Worm (Caenorhabditis elegans) whole organism, L1 larva: ENCODE data around the gene nhr-17.
A peak's percentile ranks its signal among the peaks of the same experiment; 100 is the strongest.

Experiments used
- C04F5.9 ChIP-seq: sonication (generic microtip); optimal IDR thresholded peaks from 2 replicates; lab custom pipeline; 2016; ENCODE audit warnings: missing genetic modification characterization, missing compliant biosample characterization
- C34B4.2 ChIP-seq: sonication (generic microtip); optimal IDR thresholded peaks from 2 replicates; lab custom pipeline; 2017; ENCODE audit warnings: mild to moderate bottlenecking, missing genetic modification characterization, missing compliant biosample characterization
- F16B12.6 ChIP-seq: fragments of 150-350 bp; optimal IDR thresholded peaks from 2 replicates; lab custom pipeline; 2014; ENCODE audit warnings: missing biosample characterization, missing genetic modification characterization
- ama-1 ChIP-seq: fragments of 150-350 bp; optimal IDR thresholded peaks from 2 replicates; lab custom pipeline; 2014
- blmp-1 ChIP-seq: fragments of 150-350 bp; optimal IDR thresholded peaks from 2 replicates; lab custom pipeline; 2014; ENCODE audit warnings: missing biosample characterization, missing genetic modification characterization
- ceh-8 ChIP-seq: fragments of 200-800 bp; sonication (Bioruptor generic); optimal IDR thresholded peaks from 2 replicates; lab custom pipeline; 2018; ENCODE audit warnings: mild to moderate bottlenecking, missing genetic modification characterization, moderate library complexity, missing compliant biosample characterization
- ceh-88 ChIP-seq: fragments of 200-800 bp; sonication (Bioruptor generic); IDR thresholded peaks from 2 replicates; pipeline ENCODE4 v1.3.6; 2022; ENCODE audit warnings: missing genetic modification characterization, missing compliant biosample characterization
- dsc-1 ChIP-seq: sonication (generic microtip); optimal IDR thresholded peaks from 2 replicates; lab custom pipeline; 2016; ENCODE audit warnings: mild to moderate bottlenecking, missing genetic modification characterization, missing compliant biosample characterization
- efl-3 ChIP-seq: fragments of 200-800 bp; sonication (Bioruptor generic); optimal IDR thresholded peaks from 2 replicates; lab custom pipeline; 2018; ENCODE audit warnings: mild to moderate bottlenecking, missing genetic modification characterization, missing compliant biosample characterization
- egl-27 ChIP-seq, 2 experiments: fragments of 150-350 bp in 1 of 2; sonication (generic microtip); optimal IDR thresholded peaks; 3 replicates each; lab custom pipeline; 2017 to 2018; ENCODE audit warnings: missing biosample characterization in 2 of 2, missing genetic modification characterization in 2 of 2, missing genetic modification reagents in 2 of 2
- elt-2 ChIP-seq: sonication (generic microtip); optimal IDR thresholded peaks from 2 replicates; lab custom pipeline; 2016; ENCODE audit warnings: missing genetic modification characterization, mild to moderate bottlenecking, inconsistent platforms, missing compliant biosample characterization, missing genetic modification reagents
- elt-3 ChIP-seq, 6 experiments: fragments of 150-350 bp in 1 of 6; sonication (generic microtip); optimal IDR thresholded peaks; 2 replicates each; lab custom pipeline; 2017 to 2018; ENCODE audit warnings: missing biosample characterization in 6 of 6, missing genetic modification characterization in 6 of 6, inconsistent platforms in 1 of 6
- fkh-4 ChIP-seq: sonication (generic microtip); optimal IDR thresholded peaks from 2 replicates; lab custom pipeline; 2016; ENCODE audit warnings: missing compliant biosample characterization, missing genetic modification characterization, borderline replicate concordance
- fkh-8 ChIP-seq: sonication (generic microtip); optimal IDR thresholded peaks from 2 replicates; lab custom pipeline; 2016; ENCODE audit warnings: mild to moderate bottlenecking, missing genetic modification characterization, missing compliant biosample characterization
- hlh-4 ChIP-seq: sonication (generic microtip); optimal IDR thresholded peaks from 2 replicates; lab custom pipeline; 2016; ENCODE audit warnings: mild to moderate bottlenecking, missing genetic modification characterization, missing compliant biosample characterization
- hpl-2 ChIP-seq: fragments of 150-350 bp; optimal IDR thresholded peaks from 2 replicates; lab custom pipeline; 2014; ENCODE audit warnings: missing biosample characterization, missing genetic modification reagents, missing genetic modification characterization
- irx-1 ChIP-seq: sonication (generic microtip); optimal IDR thresholded peaks from 2 replicates; lab custom pipeline; 2016; ENCODE audit warnings: missing genetic modification characterization, missing compliant biosample characterization
- jun-1 ChIP-seq: fragments of 150-350 bp; optimal IDR thresholded peaks from 2 replicates; lab custom pipeline; 2014; ENCODE audit warnings: missing biosample characterization, missing genetic modification reagents, missing genetic modification characterization
- lin-14 ChIP-seq: fragments of 200-800 bp; sonication (Bioruptor generic); optimal IDR thresholded peaks from 2 replicates; lab custom pipeline; 2018; ENCODE audit warnings: mild to moderate bottlenecking, missing genetic modification characterization, moderate library complexity, missing compliant biosample characterization
- lin-15B ChIP-seq: fragments of 150-350 bp; sonication (generic microtip); optimal IDR thresholded peaks from 3 replicates; lab custom pipeline; 2014; ENCODE audit warnings: missing biosample characterization, missing genetic modification characterization
- lin-35 ChIP-seq, 2 experiments: fragments of 150-350 bp; optimal IDR thresholded peaks; 2 replicates each; lab custom pipeline; 2014; ENCODE audit warnings: missing biosample characterization in 2 of 2, missing genetic modification characterization in 2 of 2, missing genetic modification reagents in 2 of 2
- lin-39 ChIP-seq: fragments of 150-350 bp; optimal IDR thresholded peaks from 2 replicates; lab custom pipeline; 2014; ENCODE audit warnings: missing biosample characterization, missing genetic modification reagents, missing genetic modification characterization
- lsy-2 ChIP-seq, 2 experiments: fragments of 150-350 bp; optimal IDR thresholded peaks; 2 replicates each; lab custom pipeline; 2014; ENCODE audit warnings: missing biosample characterization in 2 of 2, missing genetic modification characterization in 2 of 2
- mab-9 ChIP-seq: fragments of 200-800 bp; sonication (Bioruptor generic); IDR thresholded peaks from 2 replicates; pipeline ENCODE4 v1.3.6; 2022; ENCODE audit warnings: missing genetic modification reagents, missing genetic modification characterization, missing compliant biosample characterization
- mdl-1 ChIP-seq, 2 experiments: fragments of 150-350 bp; optimal IDR thresholded peaks; 2 replicates each; lab custom pipeline; 2014 to 2017; ENCODE audit warnings: missing biosample characterization in 2 of 2, missing genetic modification characterization in 2 of 2, inconsistent platforms in 1 of 2
- mep-1 ChIP-seq: fragments of 150-350 bp; optimal IDR thresholded peaks from 2 replicates; lab custom pipeline; 2014; ENCODE audit warnings: missing biosample characterization, missing genetic modification characterization
- nhr-19 ChIP-seq: fragments of 200-800 bp; sonication (Bioruptor generic); conservative IDR thresholded peaks from 2 replicates; pipeline ENCODE4 v1.3.6; 2022; ENCODE audit warnings: missing genetic modification characterization, missing compliant biosample characterization
- nhr-20 ChIP-seq: sonication (generic microtip); optimal IDR thresholded peaks from 2 replicates; lab custom pipeline; 2016; ENCODE audit warnings: mild to moderate bottlenecking, missing genetic modification characterization, missing compliant biosample characterization
- nhr-237 ChIP-seq: fragments of 150-350 bp; optimal IDR thresholded peaks from 2 replicates; lab custom pipeline; 2014; ENCODE audit warnings: missing biosample characterization, missing genetic modification characterization
- nhr-47 ChIP-seq: sonication (generic microtip); optimal IDR thresholded peaks from 2 replicates; lab custom pipeline; 2016; ENCODE audit warnings: mild to moderate bottlenecking, missing genetic modification characterization, moderate library complexity, missing compliant biosample characterization
- nhr-71 ChIP-seq: sonication (generic microtip); optimal IDR thresholded peaks from 2 replicates; lab custom pipeline; 2016; ENCODE audit warnings: mild to moderate bottlenecking, missing genetic modification characterization, moderate library complexity, missing compliant biosample characterization
- nhr-90 ChIP-seq: sonication (generic microtip); optimal IDR thresholded peaks from 2 replicates; lab custom pipeline; 2016; ENCODE audit warnings: mild to moderate bottlenecking, missing genetic modification characterization, missing compliant biosample characterization; ENCODE audit not compliant: poor library complexity
- pqm-1 ChIP-seq: sonication (generic microtip); optimal IDR thresholded peaks from 3 replicates; lab custom pipeline; 2017; ENCODE audit warnings: missing biosample characterization, missing genetic modification characterization
- rnt-1 ChIP-seq: sonication (generic microtip); optimal IDR thresholded peaks from 2 replicates; lab custom pipeline; 2016; ENCODE audit warnings: mild to moderate bottlenecking, missing genetic modification characterization, moderate library complexity, missing compliant biosample characterization
- snu-23 ChIP-seq: sonication (generic microtip); optimal IDR thresholded peaks from 2 replicates; lab custom pipeline; 2016; ENCODE audit warnings: missing genetic modification characterization, missing compliant biosample characterization
- sox-4 ChIP-seq: sonication (generic microtip); optimal IDR thresholded peaks from 2 replicates; lab custom pipeline; 2016; ENCODE audit warnings: missing genetic modification characterization, missing compliant biosample characterization
- sup-37 ChIP-seq: fragments of 200-800 bp; sonication (Bioruptor generic); optimal IDR thresholded peaks from 2 replicates; lab custom pipeline; 2018; ENCODE audit warnings: mild to moderate bottlenecking, missing genetic modification characterization, missing compliant biosample characterization
- swsn-7 ChIP-seq: sonication (generic microtip); optimal IDR thresholded peaks from 2 replicates; lab custom pipeline; 2016; ENCODE audit warnings: missing genetic modification characterization, missing compliant biosample characterization
- tlp-1 ChIP-seq: fragments of 150-350 bp; optimal IDR thresholded peaks from 2 replicates; lab custom pipeline; 2014; ENCODE audit warnings: missing biosample characterization, missing genetic modification characterization
- unc-130 ChIP-seq: fragments of 150-350 bp; optimal IDR thresholded peaks from 2 replicates; lab custom pipeline; 2017; ENCODE audit warnings: missing biosample characterization, missing genetic modification characterization, inconsistent platforms
- unc-62 ChIP-seq: fragments of 150-350 bp; optimal IDR thresholded peaks from 2 replicates; lab custom pipeline; 2014; ENCODE audit warnings: missing biosample characterization, missing genetic modification reagents, missing genetic modification characterization
- unc-86 ChIP-seq: sonication (generic microtip); optimal IDR thresholded peaks from 2 replicates; lab custom pipeline; 2016; ENCODE audit warnings: missing genetic modification characterization, missing compliant biosample characterization
- unc-98 ChIP-seq: fragments of 200-800 bp; sonication (Bioruptor generic); IDR thresholded peaks from 2 replicates; pipeline ENCODE4 v1.3.6; 2022; ENCODE audit warnings: missing genetic modification characterization, missing compliant biosample characterization
- xbp-1 ChIP-seq: sonication (generic microtip); optimal IDR thresholded peaks from 2 replicates; lab custom pipeline; 2016; ENCODE audit warnings: missing genetic modification characterization, missing compliant biosample characterization
- ztf-4 ChIP-seq: fragments of 150-350 bp; optimal IDR thresholded peaks from 2 replicates; lab custom pipeline; 2014; ENCODE audit warnings: missing biosample characterization, missing genetic modification characterization

Gene nhr-17

DNA sequence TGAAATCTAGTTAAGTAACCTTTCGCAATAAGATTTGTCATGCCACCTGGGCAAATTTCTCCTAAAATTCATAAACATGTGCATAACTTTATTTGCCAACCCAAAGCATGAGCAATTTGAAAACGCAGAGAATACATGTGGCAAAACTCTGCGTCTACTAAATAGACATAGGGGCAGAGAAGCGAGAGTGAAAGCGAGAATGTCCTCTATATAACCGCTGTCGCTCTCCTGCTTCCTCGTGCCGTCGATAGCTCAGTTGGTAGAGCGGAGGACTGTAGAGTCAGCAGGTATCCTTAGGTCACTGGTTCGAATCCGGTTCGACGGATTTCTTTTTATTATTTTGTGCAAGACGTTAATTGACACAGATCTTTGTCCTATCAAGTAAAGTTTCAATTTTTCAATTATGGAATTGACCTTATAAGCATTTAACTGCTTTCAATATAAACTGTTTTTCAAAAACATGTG lies 2.6 kb downstream of the nhr-17 start (continued):
- TF ChIP-seq jun-1 (tag; lab: Kevin White, UChicago) (peak; percentile 40), mab-9 (peak; percentile 39; the same call in 1 of the 2 replicates), C34B4.2 (no peak), fkh-8 (tag; lab: Kevin White, UChicago) (peak; percentile 65), tlp-1 (no peak), F16B12.6 (tag; lab: Kevin White, UChicago) (no peak), pqm-1 (tag; lab: Kevin White, UChicago) (no peak), egl-27 (tag; optimal IDR thresholded peaks at IDR 0.05; lab: Kevin White, UChicago) (peak in 1 of 2 experiments; percentile 49), ceh-8 (GFP tag; lab: Kevin White, UChicago) (peak; percentile 31), swsn-7 (tag; lab: Kevin White, UChicago) (peak; percentile 79), C04F5.9 (no peak), hlh-4 (tag; lab: Kevin White, UChicago) (no peak), unc-130 (tag; lab: Kevin White, UChicago) (peak; percentile 15), ceh-88 (GFP tag; lab: Robert Waterston, UW) (no peak), lsy-2 (tag; optimal IDR thresholded peaks at IDR 0.05; lab: Kevin White, UChicago) (peak; percentile 28 to 69), xbp-1 (tag; lab: Kevin White, UChicago) (peak; percentile 66), dsc-1 (tag; lab: Kevin White, UChicago) (peak; percentile 76), snu-23 (GFP tag; lab: Kevin White, UChicago) (peak; percentile 88), hpl-2 (GFP tag; lab: Kevin White, UChicago) (peak; percentile 21), blmp-1 (peak; percentile 44), nhr-71 (tag; lab: Kevin White, UChicago) (peak; percentile 83), efl-3 (GFP tag; lab: Kevin White, UChicago) (no peak), elt-3 (tag; optimal IDR thresholded peaks at IDR 0.05; lab: Kevin White, UChicago) (peak in 2 of 6 experiments; percentile 20 to 31), unc-98 (no peak), nhr-90 (peak; percentile 53), sox-4 (peak; percentile 50), unc-86 (tag; lab: Kevin White, UChicago) (peak; percentile 54), nhr-237 (no peak)

DNA sequence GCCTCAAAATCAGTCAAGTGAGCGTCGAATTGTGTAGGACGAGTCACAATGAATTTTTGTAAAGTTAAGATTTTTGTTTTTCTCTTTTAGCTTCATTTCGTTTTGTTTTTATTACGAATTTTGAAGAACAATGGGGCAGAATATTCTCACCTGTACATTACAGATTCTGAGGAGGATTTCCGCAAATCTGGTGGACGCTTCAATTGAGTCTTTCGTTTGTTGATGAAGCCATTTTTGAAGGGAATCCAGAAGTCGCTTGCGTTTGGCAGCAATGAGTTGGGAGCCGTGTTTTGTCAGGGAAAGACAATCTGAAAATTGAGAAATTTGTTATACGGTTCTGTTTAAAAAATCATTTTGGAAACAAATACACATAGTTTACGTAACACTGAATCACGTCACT lies 3.2 kb downstream of the nhr-17 start:
- TF ChIP-seq unc-98 = no peak
- TF ChIP-seq F16B12.6 (tag; lab: Kevin White, UChicago) = no peak
- TF ChIP-seq elt-2 (tag; lab: Kevin White, UChicago) = no peak
- TF ChIP-seq unc-62 (GFP tag; lab: Kevin White, UChicago) = no peak
- TF ChIP-seq C34B4.2 = no peak
- TF ChIP-seq, all 84 proteins: peak for 0

DNA sequence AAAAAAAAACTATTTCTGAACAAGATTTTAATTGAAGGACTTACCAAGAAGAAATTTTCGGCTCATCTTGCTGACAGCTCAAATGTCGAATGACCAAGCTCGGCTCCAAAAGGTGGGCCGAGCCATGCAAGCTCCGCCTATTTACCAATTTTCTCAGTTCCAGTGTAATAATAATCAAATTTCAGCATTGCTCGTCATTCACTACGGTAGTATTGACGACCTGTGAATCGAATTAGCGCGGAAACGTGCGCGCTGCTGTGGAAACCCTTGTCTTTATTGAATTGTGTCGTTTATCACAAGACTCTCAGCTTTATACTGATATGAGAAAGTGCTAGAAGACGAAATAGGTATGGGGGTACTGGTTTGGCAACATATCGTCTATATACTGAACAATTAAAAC lies 4.1 kb downstream of the nhr-17 start, which contains the start of gene nlp-76:
nlp-76 (minus strand) TSS at position 367 of the 400 bp plus-strand sequence.
- peak; percentile 1 for TF ChIP-seq lin-14 (GFP tag; lab: Kevin White, UChicago)
- no peak for TF ChIP-seq rnt-1 (tag; lab: Kevin White, UChicago)
- peak; percentile 28 for TF ChIP-seq ztf-4 (tag; lab: Kevin White, UChicago)
- TF ChIP-seq blmp-1 = no peak
- peak in 1 of 6 experiments; percentile 1 for TF ChIP-seq elt-3 (tag; optimal IDR thresholded peaks at IDR 0.05; lab: Kevin White, UChicago)
- no peak for TF ChIP-seq mep-1 (tag; lab: Kevin White, UChicago)
- peak; percentile 7 for TF ChIP-seq nhr-90
- TF ChIP-seq fkh-4 = no peak
- no peak for TF ChIP-seq lin-39 (tag; lab: Kevin White, UChicago)
- TF ChIP-seq sup-37 = no peak
- TF ChIP-seq nhr-19 = no peak
- no peak for TF ChIP-seq lin-15B (tag; lab: Kevin White, UChicago)
- TF ChIP-seq irx-1 = no peak
- TF ChIP-seq mdl-1 (tag; optimal IDR thresholded peaks at IDR 0.05; lab: Kevin White, UChicago) = peak in 1 of 2 experiments; percentile 38
- peak; percentile 62 for TF ChIP-seq nhr-47 (tag; lab: Kevin White, UChicago)
- no peak for TF ChIP-seq unc-86 (tag; lab: Kevin White, UChicago)
- no peak for TF ChIP-seq mab-9
- peak in 1 of 2 experiments; percentile 71 for TF ChIP-seq lin-35 (GFP tag; optimal IDR thresholded peaks at IDR 0.05; lab: Kevin White, UChicago)
- TF ChIP-seq ama-1 = peak; percentile 81
- TF ChIP-seq nhr-71 (tag; lab: Kevin White, UChicago) = peak; percentile 53
- TF ChIP-seq fkh-8 (tag; lab: Kevin White, UChicago) = peak; percentile 49
- peak; percentile 14 for TF ChIP-seq nhr-20 (tag; lab: Kevin White, UChicago)
